Worm (Caenorhabditis elegans) whole organism, L2 larva: ENCODE measurements around the gene cyn-13.
"Not testable (repeated sequence)": the region's sequence is repeated elsewhere in the genome, so short reads cannot be mapped to it uniquely, and the experiment has no call there.

Experiments used
- ZK546.5 ChIP-seq: sonication (generic microtip); optimal IDR thresholded peaks from 2 replicates; lab custom pipeline; 2017; ENCODE audit warnings: missing biosample characterization, missing genetic modification characterization
- alr-1 ChIP-seq: fragments of 150-350 bp; optimal IDR thresholded peaks from 2 replicates; lab custom pipeline; 2014; ENCODE audit warnings: missing biosample characterization, missing genetic modification characterization
- aly-2 ChIP-seq: fragments of 150-350 bp; optimal IDR thresholded peaks from 2 replicates; lab custom pipeline; 2014; ENCODE audit warnings: missing biosample characterization, missing genetic modification characterization
- crh-2 ChIP-seq: sonication (generic microtip); optimal IDR thresholded peaks from 2 replicates; lab custom pipeline; 2017; ENCODE audit warnings: missing biosample characterization, missing genetic modification characterization
- dmd-4 ChIP-seq: sonication (generic microtip); optimal IDR thresholded peaks from 2 replicates; lab custom pipeline; 2017; ENCODE audit warnings: missing biosample characterization, missing genetic modification characterization
- fos-1 ChIP-seq: fragments of 150-350 bp; optimal IDR thresholded peaks from 2 replicates; lab custom pipeline; 2014; ENCODE audit warnings: missing biosample characterization, missing genetic modification characterization
- gmeb-1 ChIP-seq: fragments of 150-350 bp; optimal IDR thresholded peaks from 2 replicates; lab custom pipeline; 2014; ENCODE audit warnings: missing biosample characterization, missing genetic modification characterization
- lsy-2 ChIP-seq, 2 experiments: fragments of 150-350 bp in 1 of 2; sonication (generic microtip) in 1 of 2; optimal IDR thresholded peaks; 2 replicates each; lab custom pipeline; 2014 to 2017; ENCODE audit warnings: missing biosample characterization in 2 of 2, missing genetic modification characterization in 2 of 2
- mab-5 ChIP-seq: fragments of 150-350 bp; optimal IDR thresholded peaks from 2 replicates; lab custom pipeline; 2014; ENCODE audit warnings: missing biosample characterization, missing genetic modification characterization
- mdl-1 ChIP-seq, 2 experiments: fragments of 150-350 bp in 1 of 2; sonication (generic microtip) in 1 of 2; optimal IDR thresholded peaks; 2 replicates each; lab custom pipeline; 2017; ENCODE audit warnings: missing biosample characterization in 2 of 2, missing genetic modification characterization in 2 of 2
- nhr-10 ChIP-seq: sonication (generic microtip); optimal IDR thresholded peaks from 2 replicates; lab custom pipeline; 2017; ENCODE audit warnings: missing biosample characterization, missing genetic modification characterization
- nhr-12 ChIP-seq: fragments of 150-350 bp; optimal IDR thresholded peaks from 2 replicates; lab custom pipeline; 2014; ENCODE audit warnings: missing biosample characterization, missing genetic modification characterization
- nhr-129 ChIP-seq: fragments of 150-350 bp; optimal IDR thresholded peaks from 2 replicates; lab custom pipeline; 2014; ENCODE audit warnings: missing biosample characterization, missing genetic modification characterization
- nhr-21 ChIP-seq: fragments of 150-350 bp; optimal IDR thresholded peaks from 2 replicates; lab custom pipeline; 2014; ENCODE audit warnings: missing biosample characterization, missing genetic modification characterization
- nhr-6 ChIP-seq: fragments of 150-350 bp; optimal IDR thresholded peaks from 2 replicates; lab custom pipeline; 2014; ENCODE audit warnings: missing biosample characterization, missing genetic modification characterization
- nhr-77 ChIP-seq: fragments of 150-350 bp; optimal IDR thresholded peaks from 2 replicates; lab custom pipeline; 2014; ENCODE audit warnings: missing biosample characterization, missing genetic modification characterization
- sem-4 ChIP-seq: fragments of 150-350 bp; optimal IDR thresholded peaks from 2 replicates; lab custom pipeline; 2014; ENCODE audit warnings: missing biosample characterization, missing genetic modification reagents, missing genetic modification characterization
- skn-1 ChIP-seq: sonication (generic microtip); optimal IDR thresholded peaks from 2 replicates; lab custom pipeline; 2017; ENCODE audit warnings: missing biosample characterization, missing genetic modification characterization
- unc-55 ChIP-seq: fragments of 150-350 bp; sonication (generic microtip); optimal IDR thresholded peaks from 3 replicates; lab custom pipeline; 2014; ENCODE audit warnings: missing biosample characterization, missing genetic modification reagents, missing genetic modification characterization
- unc-62 ChIP-seq: fragments of 150-350 bp; optimal IDR thresholded peaks from 2 replicates; lab custom pipeline; 2014; ENCODE audit warnings: missing biosample characterization, missing genetic modification reagents, missing genetic modification characterization
- zag-1 ChIP-seq: fragments of 150-350 bp; optimal IDR thresholded peaks from 2 replicates; lab custom pipeline; 2014; ENCODE audit warnings: missing biosample characterization, missing genetic modification characterization
- ztf-1 ChIP-seq: fragments of 200-800 bp; sonication (Bioruptor generic); conservative IDR thresholded peaks from 2 replicates; pipeline ENCODE4 v1.3.6; 2022; ENCODE audit warnings: missing genetic modification characterization, missing compliant biosample characterization
- ztf-11 ChIP-seq: sonication (generic microtip); optimal IDR thresholded peaks from 2 replicates; lab custom pipeline; 2017; ENCODE audit warnings: missing biosample characterization, missing genetic modification characterization

cyn-13 gene

DNA sequence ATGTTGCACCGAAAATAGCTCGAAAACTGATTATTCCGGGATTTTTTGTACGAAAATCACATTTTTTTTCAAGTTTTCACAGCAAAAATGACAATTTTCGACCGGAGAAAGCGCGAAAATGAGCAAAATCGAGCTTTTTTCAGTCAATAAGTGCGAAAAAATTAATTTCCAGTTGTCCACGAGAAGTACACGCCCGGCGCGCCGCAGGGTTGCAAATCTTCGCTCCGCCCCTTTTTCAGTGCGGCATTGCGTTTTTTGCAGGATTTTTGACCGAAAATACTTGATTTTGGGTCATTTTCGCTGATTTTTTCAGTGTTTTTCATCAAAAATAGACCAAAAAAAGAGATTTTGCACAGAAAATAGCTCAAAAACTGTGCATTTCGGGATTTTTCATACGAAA lies 32.1 kb downstream of the cyn-13 start:
- TF ChIP-seq lsy-2 (tag; optimal IDR thresholded peaks at IDR 0.05; lab: Kevin White, UChicago) (peak in 1 of 2 experiments; percentile 15), unc-55 (GFP tag; lab: Kevin White, UChicago) (peak; percentile 40), ztf-11 (tag; lab: Kevin White, UChicago) (no peak)

DNA sequence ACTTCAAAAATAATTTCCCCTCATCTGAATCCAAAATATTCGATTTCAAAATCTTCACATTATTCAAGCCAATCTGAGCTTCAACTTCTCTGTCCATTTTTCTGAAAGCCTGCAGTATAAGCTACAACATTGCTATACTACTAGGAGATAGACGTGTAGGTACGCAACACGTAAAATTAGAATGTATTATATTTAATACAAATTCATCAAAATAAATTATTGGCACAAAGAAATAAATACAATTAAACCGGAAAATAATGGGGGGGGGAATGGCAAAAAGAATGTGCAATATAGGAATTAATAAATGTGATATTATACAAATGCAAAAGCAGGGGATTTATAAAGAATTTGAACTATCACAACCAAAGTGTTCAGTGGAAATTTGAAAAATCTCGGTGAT lies 37.8 kb downstream of the cyn-13 start, which contains the start of gene Y116A8C.25:
Gene Y116A8C.25, minus strand, starts transcription at position 101 of the 400 bp plus-strand sequence.
- TF ChIP-seq nhr-129 (tag; lab: Kevin White, UChicago) (no peak), nhr-21 (tag; lab: Kevin White, UChicago) (no peak), ZK546.5 (tag; lab: Kevin White, UChicago) (no peak), mab-5 (tag; lab: Kevin White, UChicago) (no peak), nhr-10 (tag; lab: Kevin White, UChicago) (no peak), crh-2 (no peak), skn-1 (tag; lab: Kevin White, UChicago) (no peak), nhr-6 (tag; lab: Kevin White, UChicago) (no peak), gmeb-1 (tag; lab: Kevin White, UChicago) (no peak), fos-1 (tag; lab: Kevin White, UChicago) (no peak), nhr-77 (tag; lab: Kevin White, UChicago) (no peak), nhr-12 (tag; lab: Kevin White, UChicago) (no peak), alr-1 (tag; lab: Kevin White, UChicago) (no peak), mdl-1 (tag; optimal IDR thresholded peaks at IDR 0.05; lab: Kevin White, UChicago) (no peak)
- TF ChIP-seq, all 48 proteins: peak for 0

- not testable (repeated sequence) for TF ChIP-seq dmd-4; ztf-1 (GFP tag; lab: Robert Waterston, UW); unc-62 (GFP tag; lab: Kevin White, UChicago)
Measured at ce11 chrIV:17070791-17071190, 45.7 kb downstream of the cyn-13 start, which contains the start of gene Y116A8C.24. Gene Y116A8C.24, minus strand, starts transcription at chrIV:17070891.

DNA sequence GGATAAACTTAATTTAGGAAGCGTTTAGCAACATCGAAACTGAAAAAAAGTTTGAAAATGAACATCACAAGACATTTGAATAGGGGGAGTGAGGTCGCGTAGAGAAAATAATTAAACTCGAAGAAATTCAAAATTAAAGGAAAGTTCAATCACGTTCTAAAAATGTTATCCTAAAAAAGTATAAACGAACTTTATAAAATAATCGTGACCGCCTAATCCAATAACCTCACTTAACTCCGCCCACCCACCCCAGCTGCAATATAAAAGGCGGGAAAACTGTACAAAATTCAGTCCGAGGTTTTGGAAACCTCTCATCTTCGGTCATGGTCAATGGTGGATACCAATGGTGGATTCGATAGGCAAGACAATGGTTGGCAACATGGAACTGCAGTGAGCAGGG lies 51.5 kb downstream of the cyn-13 start, which contains the start of gene Y116A8C.465:
Gene Y116A8C.465, plus strand, starts transcription at position 301 of the 400 bp plus-strand sequence.
- not testable (repeated sequence) for TF ChIP-seq aly-2; zag-1 (tag; lab: Kevin White, UChicago); sem-4

ce11 chrIV:17063700-17064099 lies 52.8 kb downstream of the cyn-13 start, which contains the start of gene Y116A8C.467:
Gene Y116A8C.467, minus strand, starts transcription at chrIV:17063800.
- not testable (repeated sequence) for TF ChIP-seq ZK546.5, ztf-11, nhr-10 (tag; lab: Kevin White, UChicago)
